Fruit fly (Drosophila melanogaster) Kc167 (cell line): ENCODE data around the gene Eip63F-1.

Experiments
- Myc ChIP-seq: fragments of >200 bp; optimal IDR thresholded peaks from 2 replicates; lab custom pipeline; 2017; ENCODE audit warnings: missing external identifiers
- h ChIP-seq: fragments of >200 bp; optimal IDR thresholded peaks from 3 replicates; lab custom pipeline; 2018; ENCODE audit warnings: missing external identifiers
- psq ChIP-seq: fragments of >200 bp; optimal IDR thresholded peaks from 2 replicates; lab custom pipeline; 2017; ENCODE audit warnings: missing external identifiers

- no peak for TF ChIP-seq h (lab: Kevin White, UChicago)
- TF ChIP-seq psq (lab: Kevin White, UChicago): no peak
- no peak for TF ChIP-seq Myc (lab: Kevin White, UChicago)
Measured at dm6 chr3L:3970372-3971031, 35.1 kb upstream of the Eip63F-1 start.
